Worm (Caenorhabditis elegans) whole organism, mixed stage, embryonic: ENCODE measurements around the gene hrg-10.
A peak's percentile ranks its signal among the peaks of the same experiment; 100 is the strongest.

Experiments
- ceh-43 ChIP-seq: fragments of 200-800 bp; sonication (Bioruptor generic); optimal IDR thresholded peaks from 2 replicates; lab custom pipeline; 2018; ENCODE audit warnings: mild to moderate bottlenecking, missing genetic modification characterization, moderate library complexity, missing compliant biosample characterization
- ces-1 ChIP-seq: fragments of 150-350 bp; optimal IDR thresholded peaks from 2 replicates; lab custom pipeline; 2014; ENCODE audit warnings: missing biosample characterization, missing genetic modification reagents, missing genetic modification characterization
- cnd-1 ChIP-seq: fragments of 200-800 bp; sonication (Bioruptor generic); optimal IDR thresholded peaks from 2 replicates; lab custom pipeline; 2018; ENCODE audit warnings: mild to moderate bottlenecking, missing genetic modification characterization, missing compliant biosample characterization
- elt-3 ChIP-seq: fragments of 150-350 bp; optimal IDR thresholded peaks from 2 replicates; lab custom pipeline; 2014; ENCODE audit warnings: missing biosample characterization, missing genetic modification characterization
- lin-13 ChIP-seq: fragments of 150-350 bp; optimal IDR thresholded peaks from 2 replicates; lab custom pipeline; 2014; ENCODE audit warnings: missing biosample characterization, missing genetic modification characterization
- mab-5 ChIP-seq: fragments of 150-350 bp; optimal IDR thresholded peaks from 2 replicates; lab custom pipeline; 2014; ENCODE audit warnings: missing biosample characterization, missing genetic modification characterization
- mep-1 ChIP-seq: fragments of 150-350 bp; optimal IDR thresholded peaks from 2 replicates; lab custom pipeline; 2017; ENCODE audit warnings: missing biosample characterization, missing genetic modification reagents, missing genetic modification characterization, inconsistent platforms
- nhr-12 ChIP-seq: fragments of 150-350 bp; optimal IDR thresholded peaks from 2 replicates; lab custom pipeline; 2014; ENCODE audit warnings: missing biosample characterization, missing genetic modification characterization
- nhr-28 ChIP-seq: fragments of 150-350 bp; optimal IDR thresholded peaks from 2 replicates; lab custom pipeline; 2014; ENCODE audit warnings: missing biosample characterization, missing genetic modification characterization
- nhr-76 ChIP-seq: sonication (generic microtip); optimal IDR thresholded peaks from 2 replicates; lab custom pipeline; 2017; ENCODE audit warnings: missing biosample characterization, missing genetic modification characterization
- pha-4 ChIP-seq: fragments of 150-350 bp; optimal IDR thresholded peaks from 2 replicates; lab custom pipeline; 2018; ENCODE audit warnings: missing biosample characterization, missing genetic modification reagents, missing genetic modification characterization
- unc-39 ChIP-seq: fragments of 150-350 bp; optimal IDR thresholded peaks from 2 replicates; lab custom pipeline; 2014; ENCODE audit warnings: missing biosample characterization, missing genetic modification characterization
- ztf-11 ChIP-seq: fragments of 150-350 bp; optimal IDR thresholded peaks from 2 replicates; lab custom pipeline; 2014; ENCODE audit warnings: missing biosample characterization, missing genetic modification characterization

- TF ChIP-seq nhr-76 (tag; lab: Kevin White, UChicago) (no peak), ceh-43 (GFP tag; lab: Kevin White, UChicago) (no peak), ztf-11 (tag; lab: Kevin White, UChicago) (no peak), nhr-28 (tag; lab: Kevin White, UChicago) (no peak), pha-4 (no peak), cnd-1 (tag; lab: Kevin White, UChicago) (no peak), mab-5 (tag; lab: Kevin White, UChicago) (no peak), mep-1 (no peak), elt-3 (tag; lab: Kevin White, UChicago) (no peak), ces-1 (GFP tag; lab: Kevin White, UChicago) (no peak), unc-39 (tag; lab: Kevin White, UChicago) (peak; percentile 21), nhr-12 (tag; lab: Kevin White, UChicago) (no peak), lin-13 (tag; lab: Kevin White, UChicago) (peak; percentile 13)
These were observed 23.9 kb upstream of the hrg-10 start, which contains the start of the genes mrps-35 and sws-1 for ce11 chrV:18980980-18981529.
